Worm (Caenorhabditis elegans) whole organism, young adult: ENCODE results near the gene emc-2.

Experiments used
- B0035.1 ChIP-seq: sonication (generic microtip); optimal IDR thresholded peaks from 2 replicates; lab custom pipeline; 2016; ENCODE audit warnings: missing genetic modification characterization, mild to moderate bottlenecking, missing compliant biosample characterization, missing genotype, missing genetic modification reagents
- B0261.1 ChIP-seq: sonication (generic microtip); optimal IDR thresholded peaks from 2 replicates; lab custom pipeline; 2016; ENCODE audit warnings: mild to moderate bottlenecking, missing genetic modification characterization, moderate library complexity, missing compliant biosample characterization
- F10E7.11 ChIP-seq: sonication (generic microtip); optimal IDR thresholded peaks from 2 replicates; lab custom pipeline; 2017; ENCODE audit warnings: mild to moderate bottlenecking, missing genetic modification characterization, moderate library complexity, missing compliant biosample characterization
- F49E8.2 ChIP-seq: sonication (generic microtip); optimal IDR thresholded peaks from 3 replicates; lab custom pipeline; 2017; ENCODE audit warnings: missing genetic modification characterization, mild to moderate bottlenecking, missing compliant biosample characterization, antibody characterized with exemption, moderate library complexity; ENCODE audit not compliant: insufficient read depth
- Y53G8AR.9 ChIP-seq: fragments of 200-800 bp; sonication (Bioruptor generic); conservative IDR thresholded peaks from 2 replicates; pipeline ENCODE4 v1.3.6; 2022; ENCODE audit warnings: missing genetic modification reagents, missing genetic modification characterization, missing compliant biosample characterization
- attf-5 ChIP-seq: fragments of 200-800 bp; sonication (Bioruptor generic); optimal IDR thresholded peaks from 2 replicates; lab custom pipeline; 2018; ENCODE audit warnings: mild to moderate bottlenecking, missing genetic modification characterization, missing compliant biosample characterization
- cebp-1 ChIP-seq, 2 experiments: fragments of 200-800 bp in 1 of 2; sonication (Bioruptor generic) in 1 of 2; sonication (generic microtip) in 1 of 2; IDR thresholded peaks in 1 of 2; optimal IDR thresholded peaks in 1 of 2; 2 replicates each; pipeline versions ENCODE4 v1.3.6 to Lab custom; 2017 to 2022; ENCODE audit warnings: missing compliant biosample characterization in 2 of 2, missing genetic modification characterization in 2 of 2, mild to moderate bottlenecking in 1 of 2, missing genetic modification reagents in 1 of 2, moderate library complexity in 1 of 2
- ceh-27 ChIP-seq: fragments of 200-800 bp; sonication (Bioruptor generic); optimal IDR thresholded peaks from 2 replicates; lab custom pipeline; 2018; ENCODE audit warnings: mild to moderate bottlenecking, missing genetic modification characterization, moderate library complexity, missing compliant biosample characterization
- ekl-4 ChIP-seq: fragments of 200-800 bp; sonication (Bioruptor generic); IDR thresholded peaks from 2 replicates; pipeline ENCODE4 v1.3.6; 2022; ENCODE audit warnings: missing genetic modification reagents, missing genetic modification characterization, missing compliant biosample characterization
- ets-4 ChIP-seq: fragments of 200-800 bp; sonication (Bioruptor generic); optimal IDR thresholded peaks from 2 replicates; lab custom pipeline; 2018; ENCODE audit warnings: mild to moderate bottlenecking, missing genetic modification characterization, missing compliant biosample characterization
- gei-17 ChIP-seq: fragments of 200-800 bp; sonication (Bioruptor generic); optimal IDR thresholded peaks from 2 replicates; lab custom pipeline; 2018; ENCODE audit warnings: mild to moderate bottlenecking, missing genetic modification characterization, missing compliant biosample characterization
- him-1 ChIP-seq: sonication (generic microtip); optimal IDR thresholded peaks from 2 replicates; lab custom pipeline; 2016; ENCODE audit warnings: missing genotype, missing genetic modification reagents, missing genetic modification characterization, missing compliant biosample characterization
- hlh-26 ChIP-seq: fragments of 200-800 bp; sonication (Bioruptor generic); conservative IDR thresholded peaks from 2 replicates; pipeline ENCODE4 v1.3.6; 2022; ENCODE audit warnings: missing genetic modification reagents, missing genetic modification characterization, missing compliant biosample characterization
- hmg-20 ChIP-seq: fragments of 200-800 bp; sonication (Bioruptor generic); IDR thresholded peaks from 2 replicates; pipeline ENCODE4 v1.3.6; 2022; ENCODE audit warnings: missing genetic modification reagents, missing genetic modification characterization, missing compliant biosample characterization
- lin-26 ChIP-seq: fragments of 200-800 bp; sonication (Bioruptor generic); IDR thresholded peaks from 2 replicates; pipeline ENCODE4 v1.3.6; 2022; ENCODE audit warnings: missing genetic modification reagents, missing genetic modification characterization, missing compliant biosample characterization
- lsy-27 ChIP-seq: sonication (generic microtip); optimal IDR thresholded peaks from 2 replicates; lab custom pipeline; 2017; ENCODE audit warnings: missing genetic modification characterization, mild to moderate bottlenecking, missing compliant biosample characterization, antibody characterized with exemption, missing genotype, borderline replicate concordance; ENCODE audit not compliant: insufficient read depth
- madf-8 ChIP-seq: fragments of 200-800 bp; sonication (Bioruptor generic); conservative IDR thresholded peaks from 2 replicates; pipeline ENCODE4 v1.3.6; 2022; ENCODE audit warnings: missing genetic modification reagents, missing genetic modification characterization, missing compliant biosample characterization
- mel-28 ChIP-seq: sonication (generic microtip); optimal IDR thresholded peaks from 2 replicates; lab custom pipeline; 2016; ENCODE audit warnings: borderline replicate concordance, mild to moderate bottlenecking, missing genetic modification characterization, missing compliant biosample characterization
- nfya-1 ChIP-seq: sonication (generic microtip); optimal IDR thresholded peaks from 2 replicates; lab custom pipeline; 2017; ENCODE audit warnings: antibody characterized with exemption, missing compliant biosample characterization, missing genetic modification characterization, borderline replicate concordance; ENCODE audit not compliant: insufficient read depth
- nfya-2 ChIP-seq: fragments of 200-800 bp; sonication (Bioruptor generic); IDR thresholded peaks from 2 replicates; pipeline ENCODE4 v1.3.6; 2022; ENCODE audit warnings: missing genetic modification reagents, missing genetic modification characterization, missing compliant biosample characterization
- nhr-27 ChIP-seq: fragments of 200-800 bp; sonication (Bioruptor generic); optimal IDR thresholded peaks from 2 replicates; lab custom pipeline; 2018; ENCODE audit warnings: mild to moderate bottlenecking, missing genetic modification characterization, moderate library complexity, missing compliant biosample characterization
- nhr-80 ChIP-seq: sonication (generic microtip); optimal IDR thresholded peaks from 2 replicates; lab custom pipeline; 2016; ENCODE audit warnings: missing genetic modification characterization, missing compliant biosample characterization
- pbrm-1 ChIP-seq: fragments of 200-800 bp; sonication (Bioruptor generic); IDR thresholded peaks from 2 replicates; pipeline ENCODE4 v1.3.6; 2022; ENCODE audit warnings: missing genetic modification reagents, missing genetic modification characterization, missing compliant biosample characterization
- rcor-1 ChIP-seq: fragments of 200-800 bp; sonication (Bioruptor generic); IDR thresholded peaks from 2 replicates; pipeline ENCODE4 v1.3.6; 2022; ENCODE audit warnings: missing genetic modification reagents, missing genetic modification characterization, missing compliant biosample characterization
- rpc-1 ChIP-seq, 2 experiments: fragments of 150-350 bp in 1 of 2; sonication (generic microtip) in 1 of 2; optimal IDR thresholded peaks; 2 replicates each; lab custom pipeline; 2014 to 2018; ENCODE audit warnings: missing biosample characterization in 1 of 2, missing genetic modification characterization in 1 of 2, missing genetic modification reagents in 1 of 2, missing genotype in 1 of 2
- snpc-1.1 ChIP-seq: sonication (generic microtip); optimal IDR thresholded peaks from 2 replicates; lab custom pipeline; 2017; ENCODE audit warnings: missing genetic modification characterization, mild to moderate bottlenecking, missing compliant biosample characterization, antibody characterized with exemption, moderate library complexity, missing genotype, missing genetic modification reagents; ENCODE audit not compliant: insufficient read depth
- snpc-1.3 ChIP-seq: sonication (generic microtip); optimal IDR thresholded peaks from 2 replicates; lab custom pipeline; 2017; ENCODE audit warnings: missing genetic modification characterization, mild to moderate bottlenecking, missing compliant biosample characterization, antibody characterized with exemption, moderate library complexity, missing genotype, missing genetic modification reagents; ENCODE audit not compliant: insufficient read depth
- tbp1 ChIP-seq: fragments of 200-800 bp; sonication (Bioruptor generic); optimal IDR thresholded peaks from 2 replicates; lab custom pipeline; 2018; ENCODE audit warnings: mild to moderate bottlenecking, missing genetic modification characterization, missing compliant biosample characterization
- tlf-1 ChIP-seq: fragments of 200-800 bp; sonication (Bioruptor generic); optimal IDR thresholded peaks from 2 replicates; lab custom pipeline; 2018; ENCODE audit warnings: mild to moderate bottlenecking, missing genetic modification characterization, missing compliant biosample characterization
- unc-62 ChIP-seq: fragments of 150-350 bp; optimal IDR thresholded peaks from 2 replicates; lab custom pipeline; 2014; ENCODE audit warnings: missing biosample characterization, missing genetic modification reagents, missing genetic modification characterization
- zim-3 ChIP-seq: sonication (generic microtip); optimal IDR thresholded peaks from 2 replicates; lab custom pipeline; 2017; ENCODE audit warnings: mild to moderate bottlenecking, missing genetic modification characterization, moderate library complexity, missing compliant biosample characterization
- ztf-25 ChIP-seq: fragments of 200-800 bp; sonication (Bioruptor generic); IDR thresholded peaks from 2 replicates; pipeline ENCODE4 v1.3.6; 2022; ENCODE audit warnings: missing genetic modification reagents, missing genetic modification characterization, missing compliant biosample characterization

The emc-2 gene

DNA sequence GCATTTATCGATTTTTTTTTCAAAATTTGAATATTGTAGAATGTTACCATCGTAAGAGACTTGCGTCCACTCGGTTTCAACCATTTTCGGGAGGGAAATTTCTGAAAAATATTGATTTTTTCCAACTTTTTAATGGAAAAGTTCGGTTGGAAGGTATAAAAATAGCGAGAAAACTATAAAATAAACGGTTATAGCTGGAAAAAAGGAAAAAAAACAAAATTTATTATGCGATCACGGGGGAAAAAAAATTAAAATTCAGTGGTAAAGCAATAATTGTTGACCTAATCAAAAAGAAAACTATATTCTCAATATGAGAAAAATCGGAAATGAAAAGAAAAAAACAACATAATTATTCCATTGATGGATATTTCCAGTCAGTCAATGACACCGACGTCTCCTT is at the start of gene emc-2:
Gene emc-2 (minus strand): TSS at position 101 of the 400 bp plus-strand sequence.
- no peak for TF ChIP-seq rpc-1 (optimal IDR thresholded peaks at IDR 0.05; lab: Kevin White, UChicago)
- no peak for TF ChIP-seq rpc-1 (tag; optimal IDR thresholded peaks at IDR 0.05; lab: Kevin White, UChicago)
- no peak for TF ChIP-seq hlh-26 (GFP tag; lab: Robert Waterston, UW)
- TF ChIP-seq ztf-25, result no peak
- no peak for TF ChIP-seq nfya-2 (GFP tag; lab: Robert Waterston, UW)
- TF ChIP-seq B0035.1 (tag; lab: Kevin White, UChicago), result no peak
- no peak for TF ChIP-seq ets-4 (GFP tag; lab: Kevin White, UChicago)
- no peak for TF ChIP-seq lsy-27 (tag; lab: Kevin White, UChicago)
- TF ChIP-seq hmg-20 (GFP tag; lab: Robert Waterston, UW), result no peak
- TF ChIP-seq B0261.1, result no peak
- TF ChIP-seq unc-62 (GFP tag; lab: Kevin White, UChicago), result no peak
- TF ChIP-seq F49E8.2 (tag; lab: Kevin White, UChicago), result no peak
- no peak for TF ChIP-seq mel-28 (tag; lab: Kevin White, UChicago)
- no peak for TF ChIP-seq gei-17 (GFP tag; lab: Kevin White, UChicago)
- TF ChIP-seq rcor-1, result no peak
- no peak for TF ChIP-seq F10E7.11 (tag; lab: Kevin White, UChicago)
- no peak for TF ChIP-seq nhr-27
- no peak for TF ChIP-seq madf-8
- no peak for TF ChIP-seq zim-3 (tag; lab: Kevin White, UChicago)
- no peak for TF ChIP-seq Y53G8AR.9 (GFP tag; lab: Robert Waterston, UW)

DNA sequence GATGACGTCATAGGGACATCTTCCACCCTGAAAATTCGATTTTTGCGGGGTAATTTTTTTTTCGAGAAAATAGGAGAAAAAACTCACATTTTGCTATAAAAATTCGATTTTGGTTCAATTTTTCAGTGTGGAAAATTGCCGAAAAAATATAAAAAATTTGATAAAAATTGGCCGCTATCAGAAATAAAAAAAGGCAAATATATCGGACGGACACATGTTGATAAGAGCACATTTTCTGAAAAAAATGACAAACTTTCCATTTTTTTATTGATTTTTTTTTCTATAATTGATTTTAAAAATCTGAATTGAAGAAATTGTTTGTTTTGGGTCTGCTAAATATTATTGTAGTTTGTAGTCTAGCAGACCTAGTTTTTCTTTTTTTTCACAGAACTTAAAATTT is 49.5 kb upstream of the emc-2 start, which contains the start of gene C13A10.1:
Gene C13A10.1 (minus strand): TSS at position 170 of the 400 bp plus-strand sequence.
- TF ChIP-seq tbp1 (GFP tag; lab: Kevin White, UChicago) (no peak), nfya-1 (no peak), lin-26 (GFP tag; lab: Robert Waterston, UW) (no peak), nhr-80 (peak; percentile 11), gei-17 (GFP tag; lab: Kevin White, UChicago) (no peak)

ce11 chrII:1344524-1345119 is 38.7 kb upstream of the emc-2 start:
- no peak for TF ChIP-seq attf-5 (GFP tag; lab: Kevin White, UChicago)
- TF ChIP-seq cebp-1 (GFP tag; IDR thresholded peaks at IDR 0.05; lab: Robert Waterston, UW), result peak; percentile 75
- TF ChIP-seq cebp-1 (tag; optimal IDR thresholded peaks at IDR 0.05; lab: Kevin White, UChicago), result peak; percentile 95

ce11 chrII:1343748-1344147 is 37.8 kb upstream of the emc-2 start:
- TF ChIP-seq F49E8.2 (tag; lab: Kevin White, UChicago) (no peak), nhr-27 (no peak), pbrm-1 (no peak), ztf-25 (no peak), ekl-4 (GFP tag; lab: Robert Waterston, UW) (no peak), snpc-1.3 (tag; lab: Kevin White, UChicago) (no peak), snpc-1.1 (no peak), ceh-27 (no peak), tlf-1 (GFP tag; lab: Kevin White, UChicago) (no peak), him-1 (tag; lab: Kevin White, UChicago) (no peak)
